Worm (Caenorhabditis elegans) whole organism, young adult: ENCODE data around the gene Y41D4B.24.

Experiments used
- C17E4.6 ChIP-seq: fragments of 200-800 bp; sonication (Bioruptor generic); IDR thresholded peaks from 2 replicates; pipeline ENCODE4 v1.3.6; 2022; ENCODE audit warnings: missing genetic modification reagents, missing genetic modification characterization, missing compliant biosample characterization
- D2030.7 ChIP-seq: fragments of 200-800 bp; sonication (Bioruptor generic); IDR thresholded peaks from 2 replicates; pipeline ENCODE4 v1.3.6; 2022; ENCODE audit warnings: missing genetic modification reagents, missing genetic modification characterization, missing compliant biosample characterization
- F23B12.7 ChIP-seq: sonication (generic microtip); optimal IDR thresholded peaks from 2 replicates; lab custom pipeline; 2017; ENCODE audit warnings: missing genetic modification characterization, mild to moderate bottlenecking, missing compliant biosample characterization, antibody characterized with exemption, moderate library complexity; ENCODE audit not compliant: insufficient read depth
- F33H1.4 ChIP-seq: fragments of 200-800 bp; sonication (Bioruptor generic); IDR thresholded peaks from 2 replicates; pipeline ENCODE4 v1.3.6; 2022; ENCODE audit warnings: missing genetic modification reagents, missing genetic modification characterization, missing compliant biosample characterization
- F37B4.10 ChIP-seq: fragments of 200-800 bp; sonication (Bioruptor generic); IDR thresholded peaks from 2 replicates; pipeline ENCODE4 v1.3.6; 2022; ENCODE audit warnings: missing genetic modification characterization, missing compliant biosample characterization
- F49E8.2 ChIP-seq: sonication (generic microtip); optimal IDR thresholded peaks from 3 replicates; lab custom pipeline; 2017; ENCODE audit warnings: missing genetic modification characterization, mild to moderate bottlenecking, missing compliant biosample characterization, antibody characterized with exemption, moderate library complexity; ENCODE audit not compliant: insufficient read depth
- K11D2.4 ChIP-seq: fragments of 200-800 bp; sonication (Bioruptor generic); IDR thresholded peaks from 2 replicates; pipeline ENCODE4 v1.3.6; 2022; ENCODE audit warnings: missing genetic modification reagents, missing genetic modification characterization, missing compliant biosample characterization
- K12H6.12 ChIP-seq: fragments of 200-800 bp; sonication (Bioruptor generic); optimal IDR thresholded peaks from 2 replicates; lab custom pipeline; 2018; ENCODE audit warnings: mild to moderate bottlenecking, missing genetic modification characterization, missing compliant biosample characterization
- Y53G8AR.9 ChIP-seq: fragments of 200-800 bp; sonication (Bioruptor generic); conservative IDR thresholded peaks from 2 replicates; pipeline ENCODE4 v1.3.6; 2022; ENCODE audit warnings: missing genetic modification reagents, missing genetic modification characterization, missing compliant biosample characterization
- Y67H2A.10 ChIP-seq: fragments of 200-800 bp; sonication (Bioruptor generic); conservative IDR thresholded peaks from 2 replicates; pipeline ENCODE4 v1.3.6; 2022; ENCODE audit warnings: missing genetic modification reagents, missing genetic modification characterization, missing compliant biosample characterization
- athp-1 ChIP-seq: sonication (generic microtip); optimal IDR thresholded peaks from 2 replicates; lab custom pipeline; 2017; ENCODE audit warnings: mild to moderate bottlenecking, missing genetic modification characterization, missing compliant biosample characterization
- attf-3 ChIP-seq: fragments of 200-800 bp; sonication (Bioruptor generic); conservative IDR thresholded peaks from 2 replicates; pipeline ENCODE4 v1.3.6; 2022; ENCODE audit warnings: missing genetic modification reagents, missing genetic modification characterization, missing compliant biosample characterization
- attf-6 ChIP-seq: fragments of 200-800 bp; sonication (Bioruptor generic); IDR thresholded peaks from 2 replicates; pipeline ENCODE4 v1.3.6; 2022; ENCODE audit warnings: missing genetic modification reagents, missing genetic modification characterization, missing compliant biosample characterization
- cebp-1 ChIP-seq, 2 experiments: fragments of 200-800 bp in 1 of 2; sonication (Bioruptor generic) in 1 of 2; sonication (generic microtip) in 1 of 2; IDR thresholded peaks in 1 of 2; optimal IDR thresholded peaks in 1 of 2; 2 replicates each; pipeline versions ENCODE4 v1.3.6 to Lab custom; 2017 to 2022; ENCODE audit warnings: missing compliant biosample characterization in 2 of 2, missing genetic modification characterization in 2 of 2, mild to moderate bottlenecking in 1 of 2, missing genetic modification reagents in 1 of 2, moderate library complexity in 1 of 2
- ceh-100 ChIP-seq: fragments of 200-800 bp; sonication (Bioruptor generic); IDR thresholded peaks from 2 replicates; pipeline ENCODE4 v1.3.6; 2022; ENCODE audit warnings: missing genetic modification reagents, missing genetic modification characterization, missing compliant biosample characterization
- dox-1 ChIP-seq: fragments of 200-800 bp; sonication (Bioruptor generic); IDR thresholded peaks from 2 replicates; pipeline ENCODE4 v1.3.6; 2022; ENCODE audit warnings: missing genetic modification reagents, missing genetic modification characterization, missing compliant biosample characterization
- dpl-1 ChIP-seq: fragments of 150-350 bp; optimal IDR thresholded peaks from 2 replicates; lab custom pipeline; 2014; ENCODE audit warnings: missing biosample characterization, missing genetic modification reagents, missing genetic modification characterization
- egl-44 ChIP-seq: fragments of 200-800 bp; sonication (Bioruptor generic); IDR thresholded peaks from 2 replicates; pipeline ENCODE4 v1.3.6; 2022; ENCODE audit warnings: missing genetic modification reagents, missing genetic modification characterization, missing compliant biosample characterization
- egrh-3 ChIP-seq: fragments of 200-800 bp; sonication (Bioruptor generic); IDR thresholded peaks from 2 replicates; pipeline ENCODE4 v1.3.6; 2022; ENCODE audit warnings: missing genetic modification reagents, missing genetic modification characterization, missing compliant biosample characterization
- ets-4 ChIP-seq: fragments of 200-800 bp; sonication (Bioruptor generic); optimal IDR thresholded peaks from 2 replicates; lab custom pipeline; 2018; ENCODE audit warnings: mild to moderate bottlenecking, missing genetic modification characterization, missing compliant biosample characterization
- him-1 ChIP-seq: sonication (generic microtip); optimal IDR thresholded peaks from 2 replicates; lab custom pipeline; 2016; ENCODE audit warnings: missing genotype, missing genetic modification reagents, missing genetic modification characterization, missing compliant biosample characterization
- lag-1 ChIP-seq: fragments of 200-800 bp; sonication (Bioruptor generic); IDR thresholded peaks from 2 replicates; pipeline ENCODE4 v1.3.6; 2022; ENCODE audit warnings: missing genetic modification reagents, missing genetic modification characterization, missing compliant biosample characterization
- let-607 ChIP-seq, 2 experiments: fragments of 200-800 bp in 1 of 2; sonication (Bioruptor generic) in 1 of 2; sonication (generic microtip) in 1 of 2; optimal IDR thresholded peaks; 2 replicates each; lab custom pipeline; 2016 to 2018; ENCODE audit warnings: mild to moderate bottlenecking in 2 of 2, missing compliant biosample characterization in 2 of 2, missing genetic modification characterization in 2 of 2, moderate library complexity in 2 of 2, missing genotype in 1 of 2
- lin-26 ChIP-seq: fragments of 200-800 bp; sonication (Bioruptor generic); IDR thresholded peaks from 2 replicates; pipeline ENCODE4 v1.3.6; 2022; ENCODE audit warnings: missing genetic modification reagents, missing genetic modification characterization, missing compliant biosample characterization
- lin-40 ChIP-seq: sonication (generic microtip); optimal IDR thresholded peaks from 2 replicates; lab custom pipeline; 2016; ENCODE audit warnings: missing genetic modification characterization, mild to moderate bottlenecking, missing compliant biosample characterization, missing genotype, missing genetic modification reagents
- lsl-1 ChIP-seq: fragments of 200-800 bp; sonication (Bioruptor generic); optimal IDR thresholded peaks from 2 replicates; lab custom pipeline; 2018; ENCODE audit warnings: mild to moderate bottlenecking, missing genetic modification characterization, moderate library complexity, missing compliant biosample characterization
- madf-10 ChIP-seq: sonication (generic microtip); optimal IDR thresholded peaks from 2 replicates; lab custom pipeline; 2016; ENCODE audit warnings: mild to moderate bottlenecking, missing genetic modification characterization, missing compliant biosample characterization
- mcd-1 ChIP-seq: fragments of 200-800 bp; sonication (Bioruptor generic); IDR thresholded peaks from 2 replicates; pipeline ENCODE4 v1.3.6; 2022; ENCODE audit warnings: missing genetic modification reagents, missing genetic modification characterization, missing compliant biosample characterization
- mes-4 ChIP-seq: sonication (generic microtip); optimal IDR thresholded peaks from 2 replicates; lab custom pipeline; 2016; ENCODE audit warnings: missing genotype, missing genetic modification characterization, missing compliant biosample characterization
- nfya-1 ChIP-seq: sonication (generic microtip); optimal IDR thresholded peaks from 2 replicates; lab custom pipeline; 2017; ENCODE audit warnings: antibody characterized with exemption, missing compliant biosample characterization, missing genetic modification characterization, borderline replicate concordance; ENCODE audit not compliant: insufficient read depth
- nfyb-1 ChIP-seq: fragments of 200-800 bp; sonication (Bioruptor generic); IDR thresholded peaks from 2 replicates; pipeline ENCODE4 v1.3.6; 2022; ENCODE audit warnings: missing genetic modification reagents, missing genetic modification characterization, missing compliant biosample characterization
- nhr-80 ChIP-seq: sonication (generic microtip); optimal IDR thresholded peaks from 2 replicates; lab custom pipeline; 2016; ENCODE audit warnings: missing genetic modification characterization, missing compliant biosample characterization
- pha-4 ChIP-seq: fragments of 150-350 bp; sonication (generic microtip); optimal IDR thresholded peaks from 2 replicates; lab custom pipeline; 2014; ENCODE audit warnings: missing biosample characterization, missing genetic modification reagents, missing genetic modification characterization
- snpc-3.4 ChIP-seq: sonication (generic microtip); optimal IDR thresholded peaks from 2 replicates; lab custom pipeline; 2017; ENCODE audit warnings: missing genetic modification characterization, mild to moderate bottlenecking, missing compliant biosample characterization, antibody characterized with exemption, moderate library complexity, missing genotype, missing genetic modification reagents
- snpc-4 ChIP-seq, 5 experiments: fragments of 150-350 bp in 1 of 5; sonication (generic microtip) in 4 of 5; optimal IDR thresholded peaks; 2 replicates each; lab custom pipeline; 2014 to 2018; ENCODE audit warnings: missing genetic modification characterization in 5 of 5, missing biosample characterization in 3 of 5, antibody characterized with exemption in 2 of 5, mild to moderate bottlenecking in 2 of 5, missing compliant biosample characterization in 2 of 5, missing genotype in 2 of 5, moderate library complexity in 2 of 5, missing genetic modification reagents in 1 of 5
- unc-130 ChIP-seq: sonication (generic microtip); optimal IDR thresholded peaks from 2 replicates; lab custom pipeline; 2016; ENCODE audit warnings: missing genetic modification reagents, missing genetic modification characterization, missing compliant biosample characterization
- unc-62 ChIP-seq: fragments of 150-350 bp; optimal IDR thresholded peaks from 2 replicates; lab custom pipeline; 2014; ENCODE audit warnings: missing biosample characterization, missing genetic modification reagents, missing genetic modification characterization
- xnd-1 ChIP-seq: sonication (generic microtip); optimal IDR thresholded peaks from 2 replicates; lab custom pipeline; 2016; ENCODE audit warnings: missing genotype, missing genetic modification reagents, missing genetic modification characterization, missing compliant biosample characterization
- zfh-2 ChIP-seq: fragments of 200-800 bp; sonication (Bioruptor generic); conservative IDR thresholded peaks from 2 replicates; pipeline ENCODE4 v1.3.6; 2022; ENCODE audit warnings: missing genetic modification reagents, missing genetic modification characterization, missing compliant biosample characterization
- ztf-25 ChIP-seq: fragments of 200-800 bp; sonication (Bioruptor generic); IDR thresholded peaks from 2 replicates; pipeline ENCODE4 v1.3.6; 2022; ENCODE audit warnings: missing genetic modification reagents, missing genetic modification characterization, missing compliant biosample characterization
- ztf-26 ChIP-seq: sonication (generic microtip); optimal IDR thresholded peaks from 2 replicates; lab custom pipeline; 2017; ENCODE audit warnings: missing genetic modification characterization, missing compliant biosample characterization
- ztf-6 ChIP-seq: fragments of 200-800 bp; sonication (Bioruptor generic); IDR thresholded peaks from 2 replicates; pipeline ENCODE4 v1.3.6; 2022; ENCODE audit warnings: missing genetic modification reagents, missing genetic modification characterization, missing compliant biosample characterization

Gene Y41D4B.24

ce11 chrIV:1709695-1710315, 27.8 kb upstream of the Y41D4B.24 start, which contains the start of the genes pbs-1 and K08D12.3 (continued):
- TF ChIP-seq lsl-1 (GFP tag; lab: Kevin White, UChicago), result peak; percentile 58
- peak; percentile 42 for TF ChIP-seq ztf-26 (tag; lab: Kevin White, UChicago)
- TF ChIP-seq ceh-100, result 0 out of 2 replicates have a peak, but pooled peaks have one; percentile 29
- peak; percentile 52 for TF ChIP-seq D2030.7 (GFP tag; lab: Robert Waterston, UW)
- peak in 1 of 2 experiments; percentile 50 for TF ChIP-seq let-607 (tag; optimal IDR thresholded peaks at IDR 0.05; lab: Kevin White, UChicago)
- TF ChIP-seq nhr-80 (tag; lab: Kevin White, UChicago), result peak; percentile 19
- peak; percentile 63 for TF ChIP-seq F49E8.2 (tag; lab: Kevin White, UChicago)
- TF ChIP-seq madf-10, result no peak
- TF ChIP-seq attf-3, result 0 out of 2 replicates have a peak, but pooled peaks have one; percentile 42
- peak; percentile 51; the same call in 1 of the 2 replicates for TF ChIP-seq K11D2.4 (GFP tag; lab: Robert Waterston, UW)
- peak; percentile 49 for TF ChIP-seq xnd-1 (tag; lab: Kevin White, UChicago)
- no peak for TF ChIP-seq C17E4.6 (GFP tag; lab: Robert Waterston, UW)
- no peak for TF ChIP-seq snpc-4 (GFP tag; optimal IDR thresholded peaks at IDR 0.05; lab: Kevin White, UChicago)
- peak; percentile 20 to 69 (median 38) for TF ChIP-seq snpc-4 (tag; optimal IDR thresholded peaks at IDR 0.05; lab: Kevin White, UChicago)
- TF ChIP-seq F23B12.7 (tag; lab: Kevin White, UChicago), result peak; percentile 40
- TF ChIP-seq egl-44, result no peak
- TF ChIP-seq lin-26 (GFP tag; lab: Robert Waterston, UW), result no peak
- TF ChIP-seq pha-4 (tag; lab: Kevin White, UChicago), result peak; percentile 74
- TF ChIP-seq dpl-1 (GFP tag; lab: Kevin White, UChicago), result peak; percentile 71
- TF ChIP-seq F37B4.10 (GFP tag; lab: Robert Waterston, UW), result no peak
- TF ChIP-seq K12H6.12 (tag; lab: Kevin White, UChicago), result peak; percentile 29
- peak; percentile 87 for TF ChIP-seq mcd-1 (GFP tag; lab: Robert Waterston, UW)
- TF ChIP-seq lag-1, result no peak
- TF ChIP-seq dox-1, result 0 out of 2 replicates have a peak, but pooled peaks have one; percentile 29
- no peak for TF ChIP-seq ets-4 (GFP tag; lab: Kevin White, UChicago)
- peak; percentile 61 for TF ChIP-seq nfyb-1 (GFP tag; lab: Robert Waterston, UW)
- TF ChIP-seq, all 124 proteins: peak for 41

- TF ChIP-seq ztf-6 (GFP tag; lab: Robert Waterston, UW), result no peak
- no peak for TF ChIP-seq C17E4.6 (GFP tag; lab: Robert Waterston, UW)
- peak; percentile 82; the same call in 1 of the 2 replicates for TF ChIP-seq egrh-3 (GFP tag; lab: Robert Waterston, UW)
- peak; percentile 85 for TF ChIP-seq zfh-2 (GFP tag; lab: Robert Waterston, UW)
- TF ChIP-seq, all 124 proteins: peak for 2
Observed at ce11 chrIV:1709002-1709401, 27.0 kb upstream of the Y41D4B.24 start.

ce11 chrIV:1708426-1708826, 26.5 kb upstream of the Y41D4B.24 start:
- TF ChIP-seq attf-6 (GFP tag; lab: Robert Waterston, UW) (peak; percentile 51; the same call in 1 of the 2 replicates), unc-130 (peak; percentile 20), Y67H2A.10 (GFP tag; lab: Robert Waterston, UW) (no peak), Y53G8AR.9 (GFP tag; lab: Robert Waterston, UW) (0 out of 2 replicates have a peak, but pooled peaks have one; percentile 65), athp-1 (tag; lab: Kevin White, UChicago) (peak; percentile 60), nfyb-1 (GFP tag; lab: Robert Waterston, UW) (peak; percentile 61; the same call in 1 of the 2 replicates), mes-4 (tag; lab: Kevin White, UChicago) (no peak), nfya-1 (tag; lab: Kevin White, UChicago) (no peak), cebp-1 (GFP tag; IDR thresholded peaks at IDR 0.05; lab: Robert Waterston, UW) (no peak), cebp-1 (tag; optimal IDR thresholded peaks at IDR 0.05; lab: Kevin White, UChicago) (peak; percentile 48), lin-40 (peak; percentile 5), unc-62 (GFP tag; lab: Kevin White, UChicago) (no peak), snpc-3.4 (peak; percentile 15), ztf-25 (GFP tag; lab: Robert Waterston, UW) (no peak), him-1 (tag; lab: Kevin White, UChicago) (no peak), F49E8.2 (tag; lab: Kevin White, UChicago) (peak; percentile 81), F33H1.4 (GFP tag; lab: Robert Waterston, UW) (peak; percentile 40)
